Worm (Caenorhabditis elegans): Measurements from ENCODE around the gene ant-1.1.

Gene ant-1.1

DNA sequence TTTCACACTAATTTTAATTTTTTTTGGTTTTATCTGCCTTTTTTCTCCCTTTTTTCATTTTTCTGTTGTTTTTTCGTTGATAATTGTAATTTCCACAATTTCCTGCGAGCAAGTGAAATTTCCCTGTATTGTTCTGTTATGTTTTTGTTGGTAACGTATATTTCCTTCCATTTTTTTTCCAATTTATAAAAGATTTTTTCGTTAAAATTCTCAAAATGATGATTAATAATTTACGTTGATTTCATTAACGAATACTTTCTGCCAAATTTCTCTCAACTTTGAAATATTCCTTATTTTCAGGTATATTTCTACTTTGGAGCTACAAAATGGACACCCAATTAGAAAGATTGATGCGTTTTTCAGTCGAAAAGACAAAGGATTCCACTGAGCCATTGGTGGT is 39.5 kb downstream of the ant-1.1 start, which contains the start of gene T28A8.8:
Gene T28A8.8 (plus strand): TSS at position 301 of the 400 bp plus-strand sequence.
- TF ChIP-seq nhr-11 (tag; optimal IDR thresholded peaks at IDR 0.05): no peak
- TF ChIP-seq dsc-1 (tag; optimal IDR thresholded peaks at IDR 0.05): no peak
- no peak for TF ChIP-seq efl-3 (GFP tag; optimal IDR thresholded peaks at IDR 0.05)
- no peak for TF ChIP-seq elt-2 (tag; optimal IDR thresholded peaks at IDR 0.05)
- TF ChIP-seq sptf-1 (tag; optimal IDR thresholded peaks at IDR 0.05): no peak
- TF ChIP-seq C16A3.4 (tag; optimal IDR thresholded peaks at IDR 0.05): no peak
- TF ChIP-seq ceh-88 (GFP tag; IDR thresholded peaks at IDR 0.05): no peak
- TF ChIP-seq tbx-2 (tag; optimal IDR thresholded peaks at IDR 0.05): no peak

DNA sequence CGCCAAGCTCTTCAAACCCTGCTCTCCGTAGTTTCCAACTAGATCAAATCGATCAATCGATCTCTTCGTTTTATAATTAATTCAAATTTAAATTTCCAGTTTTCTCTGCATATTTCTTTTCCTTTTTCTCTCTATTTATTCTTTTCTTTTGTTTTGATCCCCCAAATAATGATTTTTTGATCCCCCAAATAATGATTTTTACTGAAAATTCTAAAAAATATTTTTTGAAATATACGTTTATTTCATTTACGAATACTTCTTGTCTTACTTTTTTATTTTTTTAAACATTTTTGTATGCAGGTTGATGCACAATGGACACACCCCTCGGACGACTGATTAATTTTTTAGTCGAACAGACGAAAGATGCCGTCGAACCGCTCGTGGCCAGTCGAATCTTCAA is 40.4 kb downstream of the ant-1.1 start, which contains the start of gene T28A8.4:
Gene T28A8.4 (plus strand): TSS at position 301 of the 400 bp plus-strand sequence.
- TF ChIP-seq nhr-12 (tag; optimal IDR thresholded peaks at IDR 0.05) (no peak), lin-35 (GFP tag; optimal IDR thresholded peaks at IDR 0.05) (no peak), nhr-84 (tag; optimal IDR thresholded peaks at IDR 0.05) (no peak), rnt-1 (tag; optimal IDR thresholded peaks at IDR 0.05) (no peak), tbx-2 (tag; optimal IDR thresholded peaks at IDR 0.05) (no peak), nhr-47 (tag; optimal IDR thresholded peaks at IDR 0.05) (no peak), unc-130 (tag; optimal IDR thresholded peaks at IDR 0.05) (no peak), hpl-2 (GFP tag; optimal IDR thresholded peaks at IDR 0.05) (no peak), ceh-90 (tag; optimal IDR thresholded peaks at IDR 0.05) (no peak), F16B12.6 (tag; optimal IDR thresholded peaks at IDR 0.05) (no peak), unc-62 (GFP tag; optimal IDR thresholded peaks at IDR 0.05) (no peak), fkh-10 (GFP tag; optimal IDR thresholded peaks at IDR 0.05) (no peak), C34B4.2 (tag; optimal IDR thresholded peaks at IDR 0.05) (no peak)

DNA sequence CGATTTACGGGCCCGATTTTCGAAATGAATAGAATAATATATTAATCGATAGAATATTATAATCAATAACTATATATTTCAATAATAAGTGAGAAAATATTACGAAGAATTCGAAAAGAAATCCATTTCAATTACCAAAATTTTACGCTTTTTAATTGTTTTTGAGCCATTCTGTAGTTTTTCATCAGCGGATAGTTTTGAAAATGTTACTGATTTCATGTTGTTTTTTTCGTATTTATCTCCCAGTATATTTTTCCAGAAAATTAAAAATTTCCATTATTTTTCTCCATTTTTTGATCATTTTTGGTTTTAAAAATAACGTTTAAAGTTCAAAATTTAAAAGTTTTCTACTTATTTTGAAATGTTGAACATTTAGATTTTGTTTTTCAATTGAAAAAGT is 42.8 kb downstream of the ant-1.1 start, which contains the start of gene T28A8.3:
Gene T28A8.3 (plus strand): TSS at position 301 of the 400 bp plus-strand sequence.
- no peak for TF ChIP-seq snpc-4 (tag; optimal IDR thresholded peaks at IDR 0.05)
- no peak for TF ChIP-seq vab-15 (tag; optimal IDR thresholded peaks at IDR 0.05)
- no peak for TF ChIP-seq isw-1 (GFP tag; IDR thresholded peaks at IDR 0.05)
- no peak for TF ChIP-seq tbx-2 (tag; optimal IDR thresholded peaks at IDR 0.05)

DNA sequence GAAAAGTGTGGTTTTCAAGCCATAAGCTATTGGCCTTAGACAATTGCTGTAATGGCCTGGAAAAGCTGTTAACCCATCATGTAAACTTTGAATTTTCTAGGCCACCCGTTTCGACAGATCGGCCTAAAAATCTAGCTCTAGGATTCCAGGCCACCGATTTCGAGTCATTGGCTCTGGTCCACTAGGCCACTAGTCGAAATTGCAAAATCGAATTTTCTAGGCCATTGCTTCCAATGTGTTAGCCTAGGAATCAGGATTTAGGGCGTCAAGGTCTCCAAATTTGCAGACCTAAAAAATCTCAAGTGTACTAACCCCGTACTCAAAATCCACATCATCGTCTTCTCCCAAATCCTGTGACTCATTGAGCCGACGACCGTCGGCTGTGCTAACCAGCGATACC is 47.8 kb downstream of the ant-1.1 start:
- TF ChIP-seq pqm-1 (tag; optimal IDR thresholded peaks at IDR 0.05) (no peak), tbx-2 (tag; optimal IDR thresholded peaks at IDR 0.05) (no peak), sox-4 (tag; optimal IDR thresholded peaks at IDR 0.05) (no peak), dsc-1 (tag; optimal IDR thresholded peaks at IDR 0.05) (no peak), F16B12.6 (tag; optimal IDR thresholded peaks at IDR 0.05) (no peak), xbp-1 (tag; optimal IDR thresholded peaks at IDR 0.05) (no peak), ceh-8 (GFP tag; optimal IDR thresholded peaks at IDR 0.05) (no peak), lin-13 (GFP tag; optimal IDR thresholded peaks at IDR 0.05) (no peak), efl-1 (optimal IDR thresholded peaks at IDR 0.05) (no peak), efl-1 (GFP tag; optimal IDR thresholded peaks at IDR 0.05 in 1 of 2) (no peak), mef-2 (tag; optimal IDR thresholded peaks at IDR 0.05) (no peak), alr-1 (tag; optimal IDR thresholded peaks at IDR 0.05; ENCODE audit: borderline replicate concordance) (no peak), ama-1 (optimal IDR thresholded peaks at IDR 0.05) (no peak), nhr-71 (tag; optimal IDR thresholded peaks at IDR 0.05) (no peak), ets-5 (GFP tag; IDR thresholded peaks at IDR 0.05) (no peak), nhr-28 (tag; optimal IDR thresholded peaks at IDR 0.05) (no peak), ces-1 (GFP tag; optimal IDR thresholded peaks at IDR 0.05) (no peak), grh-1 (GFP tag; IDR thresholded peaks at IDR 0.05) (no peak), fos-1 (tag; optimal IDR thresholded peaks at IDR 0.05) (no peak)
